Fruit fly (Drosophila melanogaster) whole organism, embryonic: ENCODE measurements around the gene Nep6.

ENCODE experiments used
- Adf1 ChIP-seq: fragments of 200-800 bp; sonication (Bioruptor generic); IDR thresholded peaks from 2 replicates; pipeline ENCODE4 v1.3.6; 2022; ENCODE audit warnings: missing biosample characterization, missing genetic modification characterization
- CG1024 ChIP-seq: fragments of 200-800 bp; sonication (Bioruptor generic); IDR thresholded peaks from 2 replicates; pipeline ENCODE4 v1.3.6; 2022; ENCODE audit warnings: missing biosample characterization, missing genetic modification characterization
- CG11456 ChIP-seq: fragments of 200-800 bp; sonication (Bioruptor generic); IDR thresholded peaks from 3 replicates; pipeline ENCODE4 v1.3.6; 2022; ENCODE audit warnings: missing biosample characterization, missing genetic modification characterization
- CG11504 ChIP-seq: fragments of 200-800 bp; sonication (Bioruptor generic); optimal IDR thresholded peaks from 3 replicates; lab custom pipeline; 2019; ENCODE audit warnings: missing biosample characterization, mild to moderate bottlenecking, missing genetic modification characterization, moderate library complexity
- CG12155 ChIP-seq: fragments of 200-800 bp; sonication (Bioruptor generic); optimal IDR thresholded peaks from 3 replicates; lab custom pipeline; 2016; ENCODE audit warnings: missing biosample characterization, missing genetic modification characterization
- CG14667 ChIP-seq: fragments of 200-800 bp; sonication (Bioruptor generic); IDR thresholded peaks from 2 replicates; pipeline ENCODE4 v1.3.6; 2022; ENCODE audit warnings: missing biosample characterization, missing genetic modification characterization
- CG14965 ChIP-seq: fragments of 200-800 bp; sonication (Bioruptor generic); optimal IDR thresholded peaks from 2 replicates; lab custom pipeline; 2016; ENCODE audit warnings: missing biosample characterization, missing genetic modification characterization, borderline replicate concordance
- CG17359 ChIP-seq: fragments of 200-800 bp; sonication (Bioruptor generic); optimal IDR thresholded peaks from 3 replicates; lab custom pipeline; 2018; ENCODE audit warnings: missing biosample characterization, mild to moderate bottlenecking, missing genetic modification characterization, moderate library complexity
- CG17385 ChIP-seq: fragments of 200-800 bp; sonication (Bioruptor generic); optimal IDR thresholded peaks from 3 replicates; lab custom pipeline; 2018; ENCODE audit warnings: missing biosample characterization, mild to moderate bottlenecking, missing genetic modification characterization
- CG17568 ChIP-seq: fragments of 200-800 bp; sonication (Bioruptor generic); optimal IDR thresholded peaks from 2 replicates; lab custom pipeline; 2018; ENCODE audit warnings: missing biosample characterization, mild to moderate bottlenecking, missing genetic modification characterization, moderate library complexity
- CG18599 ChIP-seq: fragments of 200-800 bp; sonication (Bioruptor generic); optimal IDR thresholded peaks from 3 replicates; lab custom pipeline; 2017; ENCODE audit warnings: missing biosample characterization, missing genetic modification characterization, mild to moderate bottlenecking, moderate library complexity, missing genetic modification reagents
- CG3995 ChIP-seq: fragments of 200-800 bp; sonication (Bioruptor generic); optimal IDR thresholded peaks from 3 replicates; lab custom pipeline; 2016; ENCODE audit warnings: missing biosample characterization, missing genetic modification characterization
- CG4617 ChIP-seq: fragments of 200-800 bp; sonication (Bioruptor generic); optimal IDR thresholded peaks from 3 replicates; lab custom pipeline; 2016; ENCODE audit warnings: missing biosample characterization, missing genetic modification characterization, borderline replicate concordance
- CG5180 ChIP-seq: fragments of 200-800 bp; sonication (Bioruptor generic); optimal IDR thresholded peaks from 3 replicates; lab custom pipeline; 2017; ENCODE audit warnings: missing biosample characterization, missing genetic modification characterization, mild to moderate bottlenecking, moderate library complexity, missing genetic modification reagents
- CG6254 ChIP-seq: fragments of 200-800 bp; sonication (Bioruptor generic); optimal IDR thresholded peaks from 3 replicates; lab custom pipeline; 2017; ENCODE audit warnings: mild to moderate bottlenecking, missing biosample characterization, missing genetic modification reagents, missing genetic modification characterization
- CG6272 ChIP-seq: fragments of 200-800 bp; sonication (Bioruptor generic); IDR thresholded peaks from 2 replicates; pipeline ENCODE4 v1.3.6; 2022; ENCODE audit warnings: missing biosample characterization, missing genetic modification characterization
- CG6813 ChIP-seq: fragments of 200-800 bp; sonication (Bioruptor generic); optimal IDR thresholded peaks from 2 replicates; lab custom pipeline; 2017; ENCODE audit warnings: missing biosample characterization, missing genetic modification characterization, mild to moderate bottlenecking, moderate library complexity, missing genetic modification reagents
- CG7839 ChIP-seq: fragments of 200-800 bp; sonication (Bioruptor generic); optimal IDR thresholded peaks from 3 replicates; lab custom pipeline; 2018; ENCODE audit warnings: missing biosample characterization, mild to moderate bottlenecking, missing genetic modification characterization, moderate library complexity
- CG9876 ChIP-seq: fragments of 200-800 bp; sonication (Bioruptor generic); optimal IDR thresholded peaks from 2 replicates; lab custom pipeline; 2016; ENCODE audit warnings: missing biosample characterization, missing genetic modification characterization
- Deaf1 ChIP-seq: fragments of 200-800 bp; optimal IDR thresholded peaks from 3 replicates; lab custom pipeline; 2019; ENCODE audit warnings: missing biosample characterization, mild to moderate bottlenecking, missing genetic modification characterization, moderate library complexity
- Dip2 ChIP-seq: fragments of 200-800 bp; sonication (Bioruptor generic); IDR thresholded peaks from 2 replicates; pipeline ENCODE4 v1.3.6; 2022; ENCODE audit warnings: missing biosample characterization, missing genetic modification characterization
- Dref ChIP-seq: fragments of 200-800 bp; sonication (Bioruptor generic); IDR thresholded peaks from 2 replicates; pipeline ENCODE4 v1.3.6; 2022; ENCODE audit warnings: missing biosample characterization, missing genetic modification characterization
- E2f1 ChIP-seq: fragments of 200-800 bp; sonication (Bioruptor generic); IDR thresholded peaks from 2 replicates; pipeline ENCODE4 v1.3.6; 2022; ENCODE audit warnings: missing biosample characterization, missing genetic modification characterization
- E2f2 ChIP-seq: fragments of 200-800 bp; sonication (Bioruptor generic); IDR thresholded peaks from 2 replicates; pipeline ENCODE4 v1.3.6; 2022; ENCODE audit warnings: missing biosample characterization, missing genetic modification characterization
- Fer1 ChIP-seq: fragments of 200-800 bp; sonication (Bioruptor generic); optimal IDR thresholded peaks from 2 replicates; lab custom pipeline; 2017; ENCODE audit warnings: missing biosample characterization, mild to moderate bottlenecking, missing genetic modification characterization
- Lhr ChIP-seq: fragments of 200-800 bp; sonication (Bioruptor generic); optimal IDR thresholded peaks from 3 replicates; lab custom pipeline; 2017; ENCODE audit warnings: mild to moderate bottlenecking, missing biosample characterization, missing genetic modification reagents, missing genetic modification characterization
- NFAT ChIP-seq: fragments of 200-800 bp; sonication (Bioruptor generic); IDR thresholded peaks from 2 replicates; pipeline ENCODE4 v1.3.6; 2022; ENCODE audit warnings: missing biosample characterization, missing genetic modification characterization
- PHDP ChIP-seq: fragments of 200-800 bp; sonication (Bioruptor generic); optimal IDR thresholded peaks from 3 replicates; lab custom pipeline; 2018; ENCODE audit warnings: missing biosample characterization, mild to moderate bottlenecking, missing genetic modification characterization, moderate library complexity
- Pdp1 ChIP-seq, 2 experiments: fragments of 200-800 bp; sonication (Bioruptor generic); optimal IDR thresholded peaks; 3 replicates each; lab custom pipeline; 2016; ENCODE audit warnings: missing biosample characterization in 2 of 2, missing genetic modification characterization in 2 of 2, mild to moderate bottlenecking in 1 of 2, moderate library complexity in 1 of 2
- Sin3A ChIP-seq: fragments of >200 bp; optimal IDR thresholded peaks from 2 replicates; lab custom pipeline; 2018
- Spps ChIP-seq: fragments of 200-800 bp; sonication (Bioruptor generic); optimal IDR thresholded peaks from 2 replicates; lab custom pipeline; 2018; ENCODE audit warnings: missing biosample characterization, mild to moderate bottlenecking, missing genetic modification characterization
- Sry-β ChIP-seq: fragments of 200-800 bp; sonication (Bioruptor generic); optimal IDR thresholded peaks from 2 replicates; lab custom pipeline; 2018; ENCODE audit warnings: missing biosample characterization, mild to moderate bottlenecking, missing genetic modification characterization, moderate library complexity
- Trl ChIP-seq, 3 experiments: fragments of >200 bp in 2 of 3; fragments of 200-800 bp in 1 of 3; sonication (Bioruptor generic) in 1 of 3; optimal IDR thresholded peaks; 2 replicates in 1 of 3; 3 replicates in 2 of 3; lab custom pipeline; 2016 to 2017; ENCODE audit warnings: missing biosample characterization in 1 of 3, missing genetic modification characterization in 1 of 3
- al ChIP-seq: fragments of 200-800 bp; sonication (Bioruptor generic); IDR thresholded peaks from 2 replicates; pipeline ENCODE4 v1.3.6; 2022; ENCODE audit warnings: missing biosample characterization, missing genetic modification characterization
- amos ChIP-seq: fragments of 200-800 bp; sonication (Bioruptor generic); IDR thresholded peaks from 2 replicates; pipeline ENCODE4 v1.3.6; 2022; ENCODE audit warnings: missing biosample characterization, missing genetic modification characterization; ENCODE audit not compliant: partially characterized antibody
- btn ChIP-seq: fragments of 200-800 bp; sonication (Bioruptor generic); optimal IDR thresholded peaks from 2 replicates; lab custom pipeline; 2016; ENCODE audit warnings: missing biosample characterization, missing genetic modification characterization
- cg ChIP-seq: fragments of 200-800 bp; sonication (Bioruptor generic); optimal IDR thresholded peaks from 3 replicates; lab custom pipeline; 2019; ENCODE audit warnings: missing biosample characterization, mild to moderate bottlenecking, missing genetic modification characterization, moderate library complexity
- crp ChIP-seq, 2 experiments: fragments of 200-800 bp; sonication (Bioruptor generic); optimal IDR thresholded peaks; 2 replicates in 1 of 2; 3 replicates in 1 of 2; lab custom pipeline; 2017; ENCODE audit warnings: missing biosample characterization in 2 of 2, missing genetic modification characterization in 2 of 2, mild to moderate bottlenecking in 1 of 2, moderate library complexity in 1 of 2
- gce ChIP-seq: fragments of 200-800 bp; sonication (Bioruptor generic); IDR thresholded peaks from 3 replicates; pipeline ENCODE4 v1.3.6; 2022; ENCODE audit warnings: missing biosample characterization, missing genetic modification characterization
- gcm ChIP-seq: fragments of 200-800 bp; sonication (Bioruptor generic); optimal IDR thresholded peaks from 2 replicates; lab custom pipeline; 2019; ENCODE audit warnings: missing biosample characterization, mild to moderate bottlenecking, missing genetic modification characterization, moderate library complexity
- gro ChIP-seq: fragments of 200-800 bp; sonication (Bioruptor generic); optimal IDR thresholded peaks from 2 replicates; lab custom pipeline; 2016; ENCODE audit warnings: missing biosample characterization, missing genetic modification characterization
- hkb ChIP-seq, 2 experiments: fragments of 200-800 bp in 1 of 2; fragments of >200 bp in 1 of 2; sonication (Bioruptor generic) in 1 of 2; IDR thresholded peaks in 1 of 2; optimal IDR thresholded peaks in 1 of 2; 2 replicates each; pipeline versions ENCODE4 v1.3.6 to Lab custom; 2017 to 2022; ENCODE audit warnings: missing biosample characterization in 1 of 2, missing genetic modification characterization in 1 of 2
- jing ChIP-seq: fragments of 200-800 bp; sonication (Bioruptor generic); optimal IDR thresholded peaks from 2 replicates; lab custom pipeline; 2018; ENCODE audit warnings: missing biosample characterization, mild to moderate bottlenecking, missing genetic modification characterization
- lmd ChIP-seq: fragments of 200-800 bp; sonication (Bioruptor generic); IDR thresholded peaks from 2 replicates; pipeline ENCODE4 v1.3.6; 2022; ENCODE audit warnings: missing biosample characterization, missing genetic modification characterization
- nerfin-2 ChIP-seq: fragments of 200-800 bp; sonication (Bioruptor generic); IDR thresholded peaks from 2 replicates; pipeline ENCODE4 v1.3.6; 2022; ENCODE audit warnings: missing biosample characterization, missing genetic modification characterization; ENCODE audit not compliant: partially characterized antibody
- odd ChIP-seq: fragments of 200-800 bp; sonication (Bioruptor generic); optimal IDR thresholded peaks from 2 replicates; lab custom pipeline; 2017; ENCODE audit warnings: missing biosample characterization, mild to moderate bottlenecking, missing genetic modification characterization
- usp ChIP-seq: fragments of >200 bp; optimal IDR thresholded peaks from 2 replicates; lab custom pipeline; 2017; ENCODE audit warnings: missing biosample characterization, missing genetic modification characterization
- zf30C ChIP-seq: fragments of 200-800 bp; sonication (Bioruptor generic); optimal IDR thresholded peaks from 3 replicates; lab custom pipeline; 2018; ENCODE audit warnings: missing biosample characterization, mild to moderate bottlenecking, missing genetic modification characterization

Nep6 gene

DNA sequence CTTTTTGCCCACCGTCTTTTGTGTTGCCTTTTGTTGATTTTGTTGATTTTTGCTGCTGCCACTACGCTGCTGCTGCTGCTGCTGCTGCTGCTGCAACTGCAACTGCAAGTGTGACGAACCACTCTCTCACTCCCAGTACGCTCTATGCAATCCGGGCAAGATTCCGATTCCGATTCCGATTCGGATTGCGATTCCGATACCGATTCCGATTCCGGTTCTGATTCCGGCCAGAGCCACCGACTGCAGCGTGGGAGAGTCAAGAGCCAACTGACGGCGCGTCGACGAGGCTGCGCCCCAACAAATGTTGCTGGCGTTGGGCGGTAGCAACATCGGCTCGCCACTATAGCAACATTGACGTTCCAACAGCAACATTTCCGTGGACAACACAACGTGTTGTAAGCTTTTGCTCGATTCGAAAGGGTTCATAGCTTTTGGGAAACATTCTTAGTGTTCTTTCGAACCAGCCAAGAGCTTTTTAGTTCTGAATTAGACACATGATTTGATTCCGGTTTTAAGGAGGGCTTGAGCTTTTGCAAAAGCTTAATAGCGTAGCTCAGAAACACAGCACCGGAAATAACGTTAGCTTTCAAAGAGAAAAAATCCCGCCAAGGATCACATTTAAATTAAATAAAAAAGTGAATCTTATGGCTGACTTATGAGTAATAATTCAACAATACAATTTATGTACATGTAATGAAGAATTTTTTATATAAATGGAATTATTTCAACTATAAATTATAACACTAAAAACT lies 16.6 kb upstream of the Nep6 start, which contains the start of gene CG32647 (continued):
- TF ChIP-seq CG11456 (GFP tag; lab: Robert Waterston, UW) (no peak), CG9876 (GFP tag; lab: Kevin White, UChicago) (no peak), CG6254 (GFP tag; lab: Kevin White, UChicago) (no peak), Sin3A (no peak), usp (GFP tag; lab: Kevin White, UChicago) (no peak), CG18599 (GFP tag; lab: Kevin White, UChicago) (peak; percentile 9), CG12155 (GFP tag; lab: Kevin White, UChicago) (no peak), gce (GFP tag; lab: Robert Waterston, UW) (no peak), CG4617 (no peak), PHDP (tag; lab: Kevin White, UChicago) (no peak), Adf1 (GFP tag; lab: Robert Waterston, UW) (peak; percentile 12; the same call in 1 of the 2 replicates), E2f1 (GFP tag; lab: Robert Waterston, UW) (no peak), amos (no peak), Lhr (GFP tag; lab: Kevin White, UChicago) (no peak), CG6272 (GFP tag; lab: Robert Waterston, UW) (no peak), CG5180 (GFP tag; lab: Kevin White, UChicago) (peak; percentile 98), Sry-β (GFP tag; lab: Kevin White, UChicago) (no peak), lmd (GFP tag; lab: Robert Waterston, UW) (no peak), al (GFP tag; lab: Robert Waterston, UW) (no peak), gcm (no peak), E2f2 (GFP tag; lab: Robert Waterston, UW) (0 out of 2 replicates have a peak, but pooled peaks have one; percentile 27), cg (GFP tag; lab: Kevin White, UChicago) (no peak), CG17359 (no peak), CG3995 (GFP tag; lab: Kevin White, UChicago) (no peak), nerfin-2 (GFP tag; lab: Robert Waterston, UW) (no peak), NFAT (GFP tag; lab: Robert Waterston, UW) (no peak), CG7839 (tag; lab: Kevin White, UChicago) (no peak), CG6813 (GFP tag; lab: Kevin White, UChicago) (no peak), Spps (tag; lab: Kevin White, UChicago) (no peak), Dip2 (GFP tag; lab: Robert Waterston, UW) (no peak), CG14965 (GFP tag; lab: Kevin White, UChicago) (no peak), Deaf1 (peak; percentile 68), CG1024 (GFP tag; lab: Robert Waterston, UW) (no peak), Trl (optimal IDR thresholded peaks at IDR 0.05; lab: Kevin White, UChicago) (no peak), Trl (GFP tag; optimal IDR thresholded peaks at IDR 0.05; lab: Kevin White, UChicago) (no peak), CG17385 (GFP tag; lab: Kevin White, UChicago) (no peak), jing (GFP tag; lab: Kevin White, UChicago) (no peak), gro (GFP tag; lab: Kevin White, UChicago) (no peak), CG14667 (no peak), crp (GFP tag; optimal IDR thresholded peaks at IDR 0.05; lab: Kevin White, UChicago) (no peak), odd (GFP tag; lab: Kevin White, UChicago) (no peak), CG17568 (GFP tag; lab: Kevin White, UChicago) (no peak), zf30C (GFP tag; lab: Kevin White, UChicago) (no peak), hkb (optimal IDR thresholded peaks at IDR 0.05; lab: Kevin White, UChicago) (no peak), hkb (GFP tag; IDR thresholded peaks at IDR 0.05; lab: Robert Waterston, UW) (no peak), CG11504 (tag; lab: Kevin White, UChicago) (peak; percentile 100), Fer1 (peak; percentile 50), Dref (peak; percentile 26; the same call in 1 of the 2 replicates), Pdp1 (GFP tag; optimal IDR thresholded peaks at IDR 0.05; lab: Kevin White, UChicago) (no peak), btn (GFP tag; lab: Kevin White, UChicago) (no peak)
